Fruit fly (Drosophila melanogaster): Measurements from ENCODE around the gene GstD11.

Gene GstD11

DNA sequence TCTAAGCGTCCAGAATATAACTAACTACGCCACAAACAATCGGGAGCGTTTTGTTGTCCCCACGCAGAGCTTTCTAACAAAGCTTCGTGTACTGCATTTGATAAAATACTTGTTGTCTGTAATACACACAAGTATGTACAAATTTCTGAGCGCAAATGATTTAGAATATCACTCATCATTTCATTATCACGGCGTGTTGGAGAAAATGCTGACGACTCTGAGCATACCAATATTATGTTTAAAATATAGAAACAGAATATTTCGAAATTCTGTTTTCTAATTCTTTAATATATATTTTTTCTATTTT is 22.7 kb downstream of the GstD11 start, which contains the start of gene Cyp9f2:
Cyp9f2 (minus strand) TSS at position 101 of the 307 bp plus-strand sequence.
- TF ChIP-seq Sin3A (optimal IDR thresholded peaks at IDR 0.05) (no peak), h (optimal IDR thresholded peaks at IDR 0.05) (no peak), insv (optimal IDR thresholded peaks at IDR 0.05) (no peak)

DNA sequence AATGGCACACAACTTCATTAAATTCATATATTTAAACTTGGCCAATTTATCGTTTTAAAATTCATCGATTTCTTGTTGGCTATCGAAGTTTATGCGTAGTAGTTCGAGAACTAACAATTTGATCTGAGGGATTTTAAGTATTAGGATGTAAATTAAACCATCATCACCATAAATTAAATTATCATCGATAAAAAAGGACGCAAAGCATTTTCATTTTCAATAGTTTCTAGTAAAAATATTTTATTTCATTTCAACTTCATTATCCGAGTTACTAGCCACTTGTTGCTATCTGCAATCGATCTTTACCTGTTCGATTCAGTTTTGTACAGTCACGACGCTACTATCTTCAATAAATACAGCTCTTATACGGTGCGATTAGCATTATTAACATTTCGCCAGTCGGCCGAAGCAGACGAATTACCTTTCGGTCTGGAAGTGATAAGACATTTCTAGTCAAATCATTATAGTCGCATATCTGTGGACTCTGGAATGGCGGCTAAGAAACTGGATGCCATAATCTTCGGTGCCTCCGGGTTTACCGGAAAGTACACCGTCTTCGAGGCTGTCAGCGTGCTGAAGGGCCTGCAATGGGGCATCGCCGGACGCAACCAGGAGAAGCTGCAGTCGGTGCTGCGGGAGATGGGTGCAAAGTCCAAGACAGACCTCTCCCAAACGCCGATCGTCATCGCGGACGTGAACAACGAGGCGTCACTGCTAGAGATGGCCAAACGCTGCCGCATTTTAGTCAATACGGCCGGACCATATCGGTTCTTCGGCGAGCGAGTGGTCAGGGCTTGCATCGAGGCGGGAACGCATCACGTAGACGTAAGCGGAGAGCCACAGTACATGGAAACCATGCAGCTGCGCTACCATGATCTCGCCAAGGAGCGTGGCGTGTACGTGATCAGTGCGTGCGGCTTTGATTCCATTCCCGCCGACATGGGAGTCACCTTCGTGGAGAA is 23.4 kb downstream of the GstD11 start, which contains the start of gene CG5167:
CG5167 (plus strand) TSS at position 298 of the 962 bp plus-strand sequence.
- TF ChIP-seq h (optimal IDR thresholded peaks at IDR 0.05) (no peak), psq (optimal IDR thresholded peaks at IDR 0.05) (no peak), Sin3A (optimal IDR thresholded peaks at IDR 0.05) (no peak), Myc (optimal IDR thresholded peaks at IDR 0.05) (no peak), ttk (optimal IDR thresholded peaks at IDR 0.05) (no peak), insv (optimal IDR thresholded peaks at IDR 0.05) (no peak)

DNA sequence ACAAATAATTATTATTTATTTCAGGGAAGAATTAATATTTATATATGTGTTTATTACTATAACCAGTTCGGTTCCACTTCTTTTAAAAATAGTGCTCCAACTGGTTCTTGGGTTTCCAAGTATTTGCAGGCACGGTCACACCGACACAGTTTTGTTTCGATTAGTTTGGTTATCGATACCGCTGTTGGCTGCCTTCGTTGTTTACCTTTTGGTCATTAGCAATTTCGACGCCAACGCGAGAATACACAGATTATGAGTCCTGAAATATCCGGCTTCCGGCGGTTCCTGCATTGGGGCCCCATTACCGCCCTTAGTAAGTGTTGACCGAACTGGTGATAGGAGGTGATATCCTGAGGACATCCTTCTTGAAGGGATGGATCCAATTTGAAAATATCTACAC is 25.0 kb downstream of the GstD11 start, which contains the start of gene CG5196:
CG5196 (plus strand) TSS at position 157 of the 400 bp plus-strand sequence.
- TF ChIP-seq insv (optimal IDR thresholded peaks at IDR 0.05) (no peak), ttk (optimal IDR thresholded peaks at IDR 0.05) (no peak), Myc (optimal IDR thresholded peaks at IDR 0.05) (no peak), h (optimal IDR thresholded peaks at IDR 0.05) (no peak), Sin3A (optimal IDR thresholded peaks at IDR 0.05) (no peak), psq (optimal IDR thresholded peaks at IDR 0.05) (no peak)

DNA sequence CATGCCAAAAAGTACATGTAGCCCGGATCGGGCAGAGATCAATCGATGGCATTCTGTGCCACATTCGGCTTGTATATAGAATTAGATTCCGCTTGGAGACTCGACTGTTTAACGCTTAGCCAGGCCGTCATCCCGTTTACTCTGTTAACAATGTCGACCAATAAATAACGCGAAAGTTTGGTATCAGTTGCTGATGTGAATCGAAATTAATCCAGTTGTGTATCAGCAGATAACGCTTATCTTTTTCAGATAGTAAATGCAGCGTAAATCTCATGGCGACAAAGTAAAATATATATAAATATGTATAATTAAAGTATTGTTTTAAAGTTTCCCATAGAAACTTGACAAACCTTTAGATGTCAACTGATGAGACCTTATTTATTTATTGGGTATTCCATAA is 28.3 kb downstream of the GstD11 start:
- TF ChIP-seq ttk (optimal IDR thresholded peaks at IDR 0.05) = no peak
- no peak for TF ChIP-seq h (optimal IDR thresholded peaks at IDR 0.05)
- TF ChIP-seq Sin3A (optimal IDR thresholded peaks at IDR 0.05) = no peak
- no peak for TF ChIP-seq psq (optimal IDR thresholded peaks at IDR 0.05)
- no peak for TF ChIP-seq insv (optimal IDR thresholded peaks at IDR 0.05)
- TF ChIP-seq Myc (optimal IDR thresholded peaks at IDR 0.05) = no peak

DNA sequence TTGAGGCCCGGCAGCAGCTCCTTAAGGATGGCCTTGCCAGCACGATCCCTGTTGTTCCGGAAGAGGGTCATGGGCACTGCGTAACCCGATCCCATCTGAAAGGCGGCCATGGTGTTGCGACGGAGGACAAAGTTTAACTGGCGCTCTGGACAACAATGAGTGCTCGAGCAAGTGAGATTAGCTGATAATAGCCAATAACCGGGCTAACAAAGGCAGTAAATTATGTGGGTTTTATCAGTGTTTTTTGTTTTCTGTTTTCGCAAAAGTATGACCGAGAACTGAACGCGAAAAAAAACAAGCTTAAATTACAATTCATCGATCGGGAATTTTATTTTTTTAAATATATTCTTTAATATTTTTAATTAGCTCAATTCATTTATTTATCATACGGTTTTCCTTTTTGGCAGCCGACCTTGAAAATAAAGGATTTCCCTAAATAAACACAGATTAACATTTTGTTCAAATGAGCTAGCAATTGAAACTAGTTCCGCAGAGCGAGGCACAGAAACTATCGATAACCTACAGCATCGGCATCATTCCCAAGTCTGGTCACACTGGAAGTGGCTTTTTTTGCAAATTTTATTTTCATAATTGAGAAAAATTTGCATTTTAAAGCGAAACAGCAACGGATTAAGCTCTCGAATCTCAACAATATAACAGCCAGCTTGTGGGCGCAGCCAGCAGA is 30.3 kb downstream of the GstD11 start, which contains the start of the genes Dip-C and pps:
Dip-C (minus strand) TSS at position 486 of the 685 bp plus-strand sequence.
pps (plus strand) TSS at position 555 of the 685 bp plus-strand sequence.
- TF ChIP-seq Myc (optimal IDR thresholded peaks at IDR 0.05) = no peak
- no peak for TF ChIP-seq Sin3A (optimal IDR thresholded peaks at IDR 0.05)
- TF ChIP-seq insv (optimal IDR thresholded peaks at IDR 0.05) = no peak
- TF ChIP-seq psq (optimal IDR thresholded peaks at IDR 0.05) = no peak
- TF ChIP-seq ttk (optimal IDR thresholded peaks at IDR 0.05) = no peak
- TF ChIP-seq h (optimal IDR thresholded peaks at IDR 0.05) = no peak

DNA sequence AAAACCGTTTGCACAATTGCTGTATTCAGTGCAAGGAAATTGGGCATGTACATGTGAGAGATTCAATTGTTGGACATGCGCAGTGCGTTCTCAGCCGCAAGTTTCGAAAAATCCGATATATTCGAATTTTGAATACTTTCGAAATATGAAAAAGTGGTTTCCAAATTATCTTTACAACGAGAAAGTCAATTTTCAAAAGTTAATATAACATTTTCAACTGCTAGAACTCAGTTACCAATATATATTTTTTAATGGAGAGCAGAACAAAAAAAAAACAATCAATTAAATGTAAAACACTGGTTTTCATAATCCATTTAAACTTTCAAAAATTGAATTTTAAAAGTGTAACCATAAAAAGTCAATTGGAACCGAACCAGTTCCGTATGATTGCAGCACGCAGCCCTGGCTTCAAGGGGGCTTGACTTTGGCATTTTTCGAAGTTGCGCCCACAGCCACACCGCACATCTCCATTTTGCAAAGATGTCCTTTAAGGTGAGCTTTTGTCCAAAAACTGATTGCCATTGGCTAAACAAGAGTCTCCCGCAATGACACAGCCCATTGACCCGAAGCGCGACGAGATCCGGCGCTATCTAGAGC is 39.3 kb downstream of the GstD11 start, which contains the start of the genes Scgbeta and CG17202:
Scgbeta (minus strand) TSS at position 51 of the 597 bp plus-strand sequence.
CG17202 (plus strand) TSS at position 390 of the 597 bp plus-strand sequence.
- TF ChIP-seq Sin3A (optimal IDR thresholded peaks at IDR 0.05) (no peak), Myc (optimal IDR thresholded peaks at IDR 0.05) (no peak), h (optimal IDR thresholded peaks at IDR 0.05) (no peak), insv (optimal IDR thresholded peaks at IDR 0.05) (no peak), ttk (optimal IDR thresholded peaks at IDR 0.05) (no peak), psq (optimal IDR thresholded peaks at IDR 0.05) (no peak)

DNA sequence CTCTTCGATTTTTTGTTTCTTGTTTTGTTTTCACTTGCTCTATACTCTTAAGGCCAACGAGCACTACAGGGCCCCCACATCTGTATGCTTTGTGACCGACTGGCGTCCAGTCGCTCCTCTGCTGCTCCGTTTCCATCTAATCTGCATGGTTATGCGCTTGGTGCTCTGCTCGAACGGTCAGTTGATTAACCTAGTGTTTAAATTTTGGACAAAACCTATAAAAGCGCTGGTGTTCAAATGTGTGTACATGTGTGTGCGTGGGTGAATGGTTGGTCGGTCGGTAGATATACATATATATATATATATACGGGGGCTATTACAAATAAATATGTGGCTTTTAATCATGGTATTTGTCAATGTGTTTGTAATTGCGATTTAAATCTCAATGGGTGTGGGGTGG is 40.9 kb downstream of the GstD11 start:
- TF ChIP-seq Myc (optimal IDR thresholded peaks at IDR 0.05) (no peak), insv (optimal IDR thresholded peaks at IDR 0.05) (no peak)

DNA sequence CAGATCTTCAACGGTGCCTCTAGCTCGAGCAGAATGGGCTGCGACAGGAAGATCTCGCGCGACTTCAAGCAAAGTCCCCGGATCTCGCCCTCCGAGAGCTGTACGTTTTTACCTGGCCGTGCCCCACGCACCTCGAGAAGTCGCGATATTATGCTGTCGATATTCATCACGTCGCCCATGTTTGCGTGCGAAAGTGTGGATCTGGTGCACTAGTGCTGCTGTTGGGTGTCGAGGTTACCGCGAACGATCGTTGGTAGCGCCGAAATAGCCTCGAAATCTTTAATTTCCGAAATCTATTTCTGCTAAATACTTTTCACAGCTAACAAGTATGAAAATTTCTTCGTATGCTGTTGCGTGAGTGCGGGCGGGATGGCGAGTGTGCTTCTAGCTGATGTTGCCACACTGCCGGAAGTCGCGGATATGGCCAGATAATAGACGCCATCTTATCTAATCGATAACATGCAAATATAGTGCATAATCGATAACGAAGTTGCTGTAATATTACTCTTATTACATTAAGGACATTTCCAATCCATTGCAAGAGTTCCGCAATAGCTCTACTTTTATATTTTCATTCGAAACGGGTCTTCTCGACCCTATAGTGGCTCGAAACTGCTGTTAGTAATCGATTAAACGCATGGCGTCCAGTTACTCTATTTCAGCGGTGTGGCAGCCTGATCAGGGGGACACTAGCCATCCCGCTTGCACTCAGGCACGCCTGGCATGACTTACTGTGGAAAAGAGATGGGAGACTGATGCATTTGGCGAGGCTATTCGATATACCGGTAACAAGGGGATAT is 42.6 kb downstream of the GstD11 start, which contains the start of gene Pp1-87B:
Pp1-87B (minus strand) TSS at position 408 of the 800 bp plus-strand sequence.
- TF ChIP-seq h (optimal IDR thresholded peaks at IDR 0.05) = no peak
- TF ChIP-seq psq (optimal IDR thresholded peaks at IDR 0.05) = peak; percentile 100
- TF ChIP-seq Sin3A (optimal IDR thresholded peaks at IDR 0.05) = peak; percentile 32

DNA sequence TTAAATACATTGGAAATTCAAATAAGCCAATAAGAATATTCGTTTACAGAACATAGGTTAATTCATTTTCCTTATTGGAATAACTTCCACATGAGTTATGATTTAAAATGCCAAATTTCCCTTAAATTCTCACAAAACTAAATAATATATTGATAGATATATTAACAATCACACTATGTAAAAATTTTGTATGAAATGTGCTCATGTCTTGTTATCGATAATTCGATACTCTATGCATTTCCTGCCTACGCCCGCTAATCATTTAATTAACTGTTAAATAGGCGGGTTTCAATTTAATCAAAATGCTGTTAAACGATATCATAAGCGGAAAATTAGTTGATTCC is 43.1 kb downstream of the GstD11 start, which contains the start of gene NANS:
NANS (plus strand) TSS at position 269 of the 344 bp plus-strand sequence.
- no peak for TF ChIP-seq h (optimal IDR thresholded peaks at IDR 0.05)
- no peak for TF ChIP-seq Myc (optimal IDR thresholded peaks at IDR 0.05)
- no peak for TF ChIP-seq insv (optimal IDR thresholded peaks at IDR 0.05)
- TF ChIP-seq Sin3A (optimal IDR thresholded peaks at IDR 0.05) = no peak
- no peak for TF ChIP-seq psq (optimal IDR thresholded peaks at IDR 0.05)
- TF ChIP-seq ttk (optimal IDR thresholded peaks at IDR 0.05) = no peak

DNA sequence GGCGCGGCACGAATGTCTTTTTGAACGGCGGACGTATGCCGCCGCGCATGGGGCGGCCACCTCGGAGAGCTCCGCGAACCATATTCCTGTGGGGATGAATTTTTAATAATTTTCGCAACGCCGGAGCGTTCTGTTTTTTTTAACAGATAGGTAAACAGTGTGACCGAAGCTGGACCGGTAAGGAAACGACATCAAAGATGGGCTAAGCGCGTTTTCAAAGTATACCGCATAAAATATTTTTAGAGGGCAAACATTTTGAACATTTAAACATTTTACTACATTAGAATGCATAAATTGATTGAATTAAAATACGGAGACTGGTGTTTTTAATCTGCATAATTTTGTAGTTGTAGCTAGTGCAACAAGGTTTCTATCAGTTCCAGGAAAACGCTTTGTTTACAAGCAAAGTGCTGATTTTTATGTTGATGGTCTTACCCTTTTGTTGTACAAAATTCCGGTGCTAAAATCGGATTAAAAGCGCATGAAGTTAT is 46.0 kb downstream of the GstD11 start, which contains the start of the genes CG5641 and CG5245:
CG5641 (minus strand) TSS at position 163 of the 491 bp plus-strand sequence.
CG5245 (plus strand) TSS at position 441 of the 491 bp plus-strand sequence.
- TF ChIP-seq Sin3A (optimal IDR thresholded peaks at IDR 0.05) (no peak), insv (optimal IDR thresholded peaks at IDR 0.05) (no peak), psq (optimal IDR thresholded peaks at IDR 0.05) (no peak), ttk (optimal IDR thresholded peaks at IDR 0.05) (no peak), h (optimal IDR thresholded peaks at IDR 0.05) (no peak), Myc (optimal IDR thresholded peaks at IDR 0.05) (no peak)

DNA sequence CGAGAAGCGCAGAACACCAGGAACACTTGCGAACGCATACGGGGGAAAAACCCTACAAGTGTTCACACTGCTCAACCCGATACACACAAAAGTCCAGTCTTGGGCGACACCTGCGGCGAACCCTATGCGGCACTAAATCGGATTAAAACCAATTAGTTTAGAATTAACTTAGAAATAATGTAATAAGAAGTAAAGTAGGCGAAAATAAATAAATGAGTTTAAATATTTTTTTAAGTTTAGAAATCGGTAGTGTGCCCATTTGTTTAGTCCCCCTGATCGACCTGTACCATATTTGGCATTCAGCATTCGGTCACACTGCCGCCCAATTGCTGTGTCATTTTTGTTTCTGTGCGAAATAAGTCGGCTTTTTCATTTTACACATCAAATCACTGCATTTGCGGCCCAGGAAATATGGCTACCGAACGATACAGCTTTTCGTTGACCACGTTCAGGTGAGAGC is 47.9 kb downstream of the GstD11 start, which contains the start of gene Prosalpha2:
Prosalpha2 (plus strand) TSS at position 292 of the 460 bp plus-strand sequence.
- no peak for TF ChIP-seq insv (optimal IDR thresholded peaks at IDR 0.05)
- TF ChIP-seq Myc (optimal IDR thresholded peaks at IDR 0.05) = no peak

Data from Kc167 (cell line).